Worm (Caenorhabditis elegans): ENCODE data around the gene fipr-13.
A peak's percentile ranks its signal among the peaks of the same experiment; 100 is the strongest.

The fipr-13 gene

ce11 chrV:10042254-10042653, 22.1 kb upstream of the fipr-13 start (continued):
- TF ChIP-seq pag-3 (tag; optimal IDR thresholded peaks at IDR 0.05; ENCODE audit: borderline replicate concordance) (no peak), ceh-31 (tag; optimal IDR thresholded peaks at IDR 0.05) (peak; percentile 72), T23F11.4 (GFP tag; optimal IDR thresholded peaks at IDR 0.05) (no peak), ets-4 (tag; optimal IDR thresholded peaks at IDR 0.05) (no peak), ama-1 (optimal IDR thresholded peaks at IDR 0.05) (no peak), C08G9.2 (tag; optimal IDR thresholded peaks at IDR 0.05) (no peak), unc-55 (GFP tag; optimal IDR thresholded peaks at IDR 0.05) (peak; percentile 90), eyg-1 (tag; optimal IDR thresholded peaks at IDR 0.05) (no peak), K09A11.1 (tag; optimal IDR thresholded peaks at IDR 0.05; ENCODE audit: insufficient read depth) (peak; percentile 4), dve-1 (tag; optimal IDR thresholded peaks at IDR 0.05) (peak; percentile 51), nhr-11 (tag; optimal IDR thresholded peaks at IDR 0.05) (no peak), sox-2 (GFP tag; IDR thresholded peaks at IDR 0.05) (no peak), fkh-10 (GFP tag; optimal IDR thresholded peaks at IDR 0.05) (no peak), pros-1 (tag; optimal IDR thresholded peaks at IDR 0.05) (peak; percentile 10), mec-3 (tag; optimal IDR thresholded peaks at IDR 0.05; ENCODE audit: borderline replicate concordance) (no peak), tbx-7 (tag; optimal IDR thresholded peaks at IDR 0.05) (no peak), Y22D7AL.16 (tag; optimal IDR thresholded peaks at IDR 0.05) (no peak), nfya-1 (tag; optimal IDR thresholded peaks at IDR 0.05) (peak; percentile 84), pax-1 (tag; optimal IDR thresholded peaks at IDR 0.05) (peak; percentile 32)

- TF ChIP-seq Y22D7AL.16 (tag; optimal IDR thresholded peaks at IDR 0.05) (no peak), pha-2 (tag; optimal IDR thresholded peaks at IDR 0.05) (no peak), C08G9.2 (tag; optimal IDR thresholded peaks at IDR 0.05) (no peak), ceh-18 (tag; optimal IDR thresholded peaks at IDR 0.05) (peak; percentile 62), lin-11 (tag; optimal IDR thresholded peaks at IDR 0.05) (no peak)
These were observed 21.0 kb upstream of the fipr-13 start, which contains the start of gene T06E8.8 for ce11 chrV:10043234-10043796. TSS of gene T06E8.8 (plus strand) at chrV:10043746.

ce11 chrV:10044735-10045134, 19.6 kb upstream of the fipr-13 start:
- TF ChIP-seq elt-4 (tag; optimal IDR thresholded peaks at IDR 0.05) (no peak), zip-5 (tag; optimal IDR thresholded peaks at IDR 0.05) (no peak), fax-1 (tag; optimal IDR thresholded peaks at IDR 0.05) (no peak), lin-11 (tag; optimal IDR thresholded peaks at IDR 0.05) (no peak), ceh-34 (tag; optimal IDR thresholded peaks at IDR 0.05) (peak; percentile 68), ceh-45 (GFP tag; IDR thresholded peaks at IDR 0.05) (no peak), ceh-24 (tag; optimal IDR thresholded peaks at IDR 0.05) (no peak), ets-4 (tag; optimal IDR thresholded peaks at IDR 0.05) (no peak), eyg-1 (tag; optimal IDR thresholded peaks at IDR 0.05) (no peak), ceh-14 (tag; optimal IDR thresholded peaks at IDR 0.05) (no peak), syd-9 (tag; optimal IDR thresholded peaks at IDR 0.05) (no peak), odd-2 (tag; optimal IDR thresholded peaks at IDR 0.05) (no peak), ahr-1 (tag; optimal IDR thresholded peaks at IDR 0.05) (no peak), T23F11.4 (GFP tag; optimal IDR thresholded peaks at IDR 0.05) (no peak), hlh-8 (tag; optimal IDR thresholded peaks at IDR 0.05) (no peak), C38D4.7 (GFP tag; optimal IDR thresholded peaks at IDR 0.05) (no peak), ceh-18 (tag; optimal IDR thresholded peaks at IDR 0.05) (no peak), ceh-19 (GFP tag; optimal IDR thresholded peaks at IDR 0.05) (peak; percentile 58)

ce11 chrV:10046503-10046902, 17.8 kb upstream of the fipr-13 start:
- TF ChIP-seq ama-1 (optimal IDR thresholded peaks at IDR 0.05) (no peak), pros-1 (tag; optimal IDR thresholded peaks at IDR 0.05) (no peak), ceh-14 (tag; optimal IDR thresholded peaks at IDR 0.05) (no peak), ceh-22 (tag; optimal IDR thresholded peaks at IDR 0.05) (no peak), sox-4 (tag; optimal IDR thresholded peaks at IDR 0.05) (no peak), ceh-24 (tag; optimal IDR thresholded peaks at IDR 0.05) (no peak), ref-2 (tag; optimal IDR thresholded peaks at IDR 0.05) (no peak), sox-2 (GFP tag; IDR thresholded peaks at IDR 0.05) (no peak), hlh-6 (tag; optimal IDR thresholded peaks at IDR 0.05) (no peak), unc-86 (tag; optimal IDR thresholded peaks at IDR 0.05) (no peak)
